Worm (Caenorhabditis elegans) whole organism, mixed stage, embryonic: Measurements from ENCODE around the gene srw-39.

Experiments
- nhr-28 ChIP-seq: fragments of 150-350 bp; optimal IDR thresholded peaks from 2 replicates; lab custom pipeline; 2014; ENCODE audit warnings: missing biosample characterization, missing genetic modification characterization
- pha-4 ChIP-seq: fragments of 150-350 bp; optimal IDR thresholded peaks from 2 replicates; lab custom pipeline; 2018; ENCODE audit warnings: missing biosample characterization, missing genetic modification reagents, missing genetic modification characterization
- ztf-11 ChIP-seq: fragments of 150-350 bp; optimal IDR thresholded peaks from 2 replicates; lab custom pipeline; 2014; ENCODE audit warnings: missing biosample characterization, missing genetic modification characterization

DNA sequence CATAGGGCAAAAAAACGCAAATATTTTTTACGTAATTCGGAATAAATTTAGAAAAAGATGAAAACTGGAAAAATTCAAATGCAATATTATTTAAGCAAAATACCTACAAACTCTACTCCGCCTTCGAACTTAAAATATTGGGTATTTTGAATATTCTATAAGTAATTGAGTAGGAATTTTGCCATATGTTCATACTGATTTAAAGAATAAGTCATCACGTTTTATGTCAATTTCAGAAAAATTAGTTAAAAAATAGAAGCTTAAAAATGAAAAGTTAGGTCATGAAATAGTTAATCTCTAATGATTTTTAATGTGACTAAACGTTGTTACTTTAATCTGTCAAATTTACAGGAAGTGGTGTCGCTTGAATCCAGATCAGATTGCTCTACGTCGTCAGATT, 20.4 kb downstream of the srw-39 start, which contains the start of gene F19B2.7:
- TF ChIP-seq pha-4 (tag; lab: Kevin White, UChicago) (no peak), ztf-11 (tag; lab: Kevin White, UChicago) (no peak), nhr-28 (tag; lab: Kevin White, UChicago) (no peak)
